Worm (Caenorhabditis elegans) whole organism, mixed stage, embryonic: ENCODE data around the gene Y53G8AM.6.

ENCODE experiments used
- M03D4.4 ChIP-seq: sonication (generic microtip); optimal IDR thresholded peaks from 2 replicates; lab custom pipeline; 2017; ENCODE audit warnings: mild to moderate bottlenecking, missing genetic modification characterization, missing compliant biosample characterization
- blmp-1 ChIP-seq: fragments of 150-350 bp; optimal IDR thresholded peaks from 2 replicates; lab custom pipeline; 2014; ENCODE audit warnings: missing biosample characterization, missing genetic modification characterization
- ceh-39 ChIP-seq: fragments of 150-350 bp; optimal IDR thresholded peaks from 2 replicates; lab custom pipeline; 2014; ENCODE audit warnings: missing biosample characterization, missing genetic modification characterization
- ceh-43 ChIP-seq: fragments of 200-800 bp; sonication (Bioruptor generic); optimal IDR thresholded peaks from 2 replicates; lab custom pipeline; 2018; ENCODE audit warnings: mild to moderate bottlenecking, missing genetic modification characterization, moderate library complexity, missing compliant biosample characterization
- ces-1 ChIP-seq: fragments of 150-350 bp; optimal IDR thresholded peaks from 2 replicates; lab custom pipeline; 2014; ENCODE audit warnings: missing biosample characterization, missing genetic modification reagents, missing genetic modification characterization
- elt-3 ChIP-seq: fragments of 150-350 bp; optimal IDR thresholded peaks from 2 replicates; lab custom pipeline; 2014; ENCODE audit warnings: missing biosample characterization, missing genetic modification characterization
- mab-5 ChIP-seq: fragments of 150-350 bp; optimal IDR thresholded peaks from 2 replicates; lab custom pipeline; 2014; ENCODE audit warnings: missing biosample characterization, missing genetic modification characterization
- nhr-237 ChIP-seq: fragments of 150-350 bp; optimal IDR thresholded peaks from 2 replicates; lab custom pipeline; 2014; ENCODE audit warnings: missing biosample characterization, missing genetic modification characterization
- pha-4 ChIP-seq: fragments of 150-350 bp; optimal IDR thresholded peaks from 2 replicates; lab custom pipeline; 2018; ENCODE audit warnings: missing biosample characterization, missing genetic modification reagents, missing genetic modification characterization
- snpc-4 ChIP-seq: fragments of 150-350 bp; optimal IDR thresholded peaks from 2 replicates; lab custom pipeline; 2014; ENCODE audit warnings: missing biosample characterization, missing genetic modification characterization
- sptf-1 ChIP-seq: sonication (generic microtip); optimal IDR thresholded peaks from 2 replicates; lab custom pipeline; 2017; ENCODE audit warnings: mild to moderate bottlenecking, missing genetic modification characterization, moderate library complexity, missing compliant biosample characterization
- unc-62 ChIP-seq: fragments of 150-350 bp; optimal IDR thresholded peaks from 2 replicates; lab custom pipeline; 2014; ENCODE audit warnings: missing biosample characterization, missing genetic modification reagents, missing genetic modification characterization
- ztf-11 ChIP-seq: fragments of 150-350 bp; optimal IDR thresholded peaks from 2 replicates; lab custom pipeline; 2014; ENCODE audit warnings: missing biosample characterization, missing genetic modification characterization

- TF ChIP-seq snpc-4 (tag; lab: Kevin White, UChicago) (no peak), ceh-39 (tag; lab: Kevin White, UChicago) (no peak), pha-4 (tag; lab: Kevin White, UChicago) (no peak), ceh-43 (GFP tag; lab: Kevin White, UChicago) (no peak), nhr-237 (tag; lab: Kevin White, UChicago) (no peak), elt-3 (tag; lab: Kevin White, UChicago) (no peak), mab-5 (tag; lab: Kevin White, UChicago) (no peak), unc-62 (GFP tag; lab: Kevin White, UChicago) (no peak), ztf-11 (no peak), M03D4.4 (no peak), ces-1 (no peak), blmp-1 (tag; lab: Kevin White, UChicago) (no peak), sptf-1 (tag; lab: Kevin White, UChicago) (no peak)
Measured at ce11 chrIII:3222707-3223106, 36.9 kb downstream of the Y53G8AM.6 start.
